Worm (Caenorhabditis elegans): Measurements from ENCODE around the gene ceh-30.
A peak's percentile ranks its signal among the peaks of the same experiment; 100 is the strongest.

The ceh-30 gene

ce11 chrX:3102817-3103216, 39.4 kb downstream of the ceh-30 start (continued):
- TF ChIP-seq fkh-8 (tag; optimal IDR thresholded peaks at IDR 0.05): peak; percentile 26

ce11 chrX:3106137-3106536, 42.8 kb downstream of the ceh-30 start, which contains the start of gene K10B3.5:
Gene K10B3.5, minus strand, starts transcription at chrX:3106479.
- TF ChIP-seq hlh-4 (tag; optimal IDR thresholded peaks at IDR 0.05) (no peak), mab-9 (GFP tag; IDR thresholded peaks at IDR 0.05) (no peak), lin-39 (tag; optimal IDR thresholded peaks at IDR 0.05) (peak; percentile 24), nhr-71 (tag; optimal IDR thresholded peaks at IDR 0.05) (peak; percentile 81), nhr-77 (tag; optimal IDR thresholded peaks at IDR 0.05) (peak; percentile 59), ceh-82 (tag; optimal IDR thresholded peaks at IDR 0.05) (peak in 2 of 3 experiments; percentile 25 to 52), pqm-1 (tag; optimal IDR thresholded peaks at IDR 0.05) (no peak), ceh-90 (tag; optimal IDR thresholded peaks at IDR 0.05) (no peak), tbx-2 (tag; optimal IDR thresholded peaks at IDR 0.05) (peak; percentile 72), fkh-10 (GFP tag; optimal IDR thresholded peaks at IDR 0.05) (no peak), unc-130 (tag; optimal IDR thresholded peaks at IDR 0.05) (peak; percentile 43), elt-2 (tag; optimal IDR thresholded peaks at IDR 0.05) (peak; percentile 40), efl-3 (GFP tag; optimal IDR thresholded peaks at IDR 0.05) (no peak), lin-13 (GFP tag; optimal IDR thresholded peaks at IDR 0.05) (peak; percentile 69), lin-14 (GFP tag; optimal IDR thresholded peaks at IDR 0.05) (peak; percentile 93), C04F5.9 (tag; optimal IDR thresholded peaks at IDR 0.05) (no peak), efl-1 (optimal IDR thresholded peaks at IDR 0.05) (peak; percentile 63 to 86), efl-1 (GFP tag; optimal IDR thresholded peaks at IDR 0.05 in 1 of 2) (peak; percentile 76 to 94), unc-86 (tag; optimal IDR thresholded peaks at IDR 0.05) (peak; percentile 25), C34B4.2 (tag; optimal IDR thresholded peaks at IDR 0.05) (no peak), F16B12.6 (tag; optimal IDR thresholded peaks at IDR 0.05) (no peak), Y116A8C.19 (tag; optimal IDR thresholded peaks at IDR 0.05; ENCODE audit: borderline replicate concordance) (no peak), alr-1 (tag; optimal IDR thresholded peaks at IDR 0.05; ENCODE audit: borderline replicate concordance) (no peak), snu-23 (GFP tag; optimal IDR thresholded peaks at IDR 0.05) (peak; percentile 71), aha-1 (tag; optimal IDR thresholded peaks at IDR 0.05) (no peak), lir-3 (tag; optimal IDR thresholded peaks at IDR 0.05; ENCODE audit: poor library complexity) (peak; percentile 36), ztf-4 (tag; optimal IDR thresholded peaks at IDR 0.05) (no peak), nhr-19 (GFP tag; conservative IDR thresholded peaks at IDR 0.05) (peak; percentile 50), lin-15B (tag; optimal IDR thresholded peaks at IDR 0.05) (peak; percentile 51), lsy-2 (tag; optimal IDR thresholded peaks at IDR 0.05) (peak; percentile 63 to 74), rnt-1 (tag; optimal IDR thresholded peaks at IDR 0.05) (peak; percentile 79), C16A3.4 (tag; optimal IDR thresholded peaks at IDR 0.05) (peak; percentile 82), ztf-11 (tag; optimal IDR thresholded peaks at IDR 0.05) (peak in 1 of 2 experiments; percentile 11), irx-1 (tag; optimal IDR thresholded peaks at IDR 0.05) (no peak), nhr-47 (tag; optimal IDR thresholded peaks at IDR 0.05) (peak; percentile 67), zip-4 (GFP tag; optimal IDR thresholded peaks at IDR 0.05) (no peak), hpl-2 (GFP tag; optimal IDR thresholded peaks at IDR 0.05) (no peak), fkh-8 (tag; optimal IDR thresholded peaks at IDR 0.05) (peak; percentile 17), nhr-11 (tag; optimal IDR thresholded peaks at IDR 0.05) (no peak), nhr-84 (tag; optimal IDR thresholded peaks at IDR 0.05) (no peak), unc-62 (GFP tag; optimal IDR thresholded peaks at IDR 0.05) (no peak), unc-98 (GFP tag; IDR thresholded peaks at IDR 0.05) (no peak), isw-1 (GFP tag; IDR thresholded peaks at IDR 0.05) (no peak; the same call in 1 of the 2 replicates), nhr-20 (tag; optimal IDR thresholded peaks at IDR 0.05) (peak; percentile 71), mep-1 (tag; optimal IDR thresholded peaks at IDR 0.05) (peak; percentile 82), fos-1 (tag; optimal IDR thresholded peaks at IDR 0.05) (peak; percentile 41), snpc-4 (tag; optimal IDR thresholded peaks at IDR 0.05) (peak; percentile 43), nhr-90 (tag; optimal IDR thresholded peaks at IDR 0.05; ENCODE audit: poor library complexity) (peak; percentile 69), unc-30 (tag; optimal IDR thresholded peaks at IDR 0.05) (no peak), fkh-4 (tag; optimal IDR thresholded peaks at IDR 0.05; ENCODE audit: borderline replicate concordance) (no peak), lin-35 (GFP tag; optimal IDR thresholded peaks at IDR 0.05) (peak; percentile 70 to 91)
